Worm (Caenorhabditis elegans) whole organism, L3 larva: ENCODE data around the gene C01B9.4.

Source experiments
- R02D3.7 ChIP-seq: fragments of 150-350 bp; optimal IDR thresholded peaks from 2 replicates; lab custom pipeline; 2014; ENCODE audit warnings: missing biosample characterization, missing genetic modification characterization
- egl-27 ChIP-seq: sonication (generic microtip); optimal IDR thresholded peaks from 4 replicates; lab custom pipeline; 2017; ENCODE audit warnings: missing biosample characterization, missing genetic modification reagents, missing genetic modification characterization
- elt-3 ChIP-seq, 3 experiments: fragments of 150-350 bp in 1 of 3; sonication (generic microtip) in 2 of 3; optimal IDR thresholded peaks; 2 replicates in 2 of 3; 4 replicates in 1 of 3; lab custom pipeline; 2014 to 2017; ENCODE audit warnings: missing biosample characterization in 3 of 3, missing genetic modification characterization in 3 of 3
- fos-1 ChIP-seq: fragments of 150-350 bp; optimal IDR thresholded peaks from 2 replicates; lab custom pipeline; 2014; ENCODE audit warnings: missing biosample characterization, missing genetic modification characterization
- nhr-11 ChIP-seq: fragments of 150-350 bp; optimal IDR thresholded peaks from 2 replicates; lab custom pipeline; 2014; ENCODE audit warnings: missing biosample characterization, missing genetic modification characterization
- nhr-12 ChIP-seq: fragments of 150-350 bp; optimal IDR thresholded peaks from 2 replicates; lab custom pipeline; 2014; ENCODE audit warnings: missing biosample characterization, missing genetic modification characterization
- nhr-28 ChIP-seq: fragments of 150-350 bp; optimal IDR thresholded peaks from 2 replicates; lab custom pipeline; 2014; ENCODE audit warnings: missing biosample characterization, missing genetic modification characterization
- nhr-43 ChIP-seq: sonication (generic microtip); optimal IDR thresholded peaks from 2 replicates; lab custom pipeline; 2016; ENCODE audit warnings: mild to moderate bottlenecking, missing genetic modification characterization, missing compliant biosample characterization; ENCODE audit not compliant: poor library complexity, severe bottlenecking
- nhr-76 ChIP-seq: fragments of 150-350 bp; sonication (generic microtip); optimal IDR thresholded peaks from 5 replicates; lab custom pipeline; 2014; ENCODE audit warnings: missing biosample characterization, missing genetic modification characterization

DNA sequence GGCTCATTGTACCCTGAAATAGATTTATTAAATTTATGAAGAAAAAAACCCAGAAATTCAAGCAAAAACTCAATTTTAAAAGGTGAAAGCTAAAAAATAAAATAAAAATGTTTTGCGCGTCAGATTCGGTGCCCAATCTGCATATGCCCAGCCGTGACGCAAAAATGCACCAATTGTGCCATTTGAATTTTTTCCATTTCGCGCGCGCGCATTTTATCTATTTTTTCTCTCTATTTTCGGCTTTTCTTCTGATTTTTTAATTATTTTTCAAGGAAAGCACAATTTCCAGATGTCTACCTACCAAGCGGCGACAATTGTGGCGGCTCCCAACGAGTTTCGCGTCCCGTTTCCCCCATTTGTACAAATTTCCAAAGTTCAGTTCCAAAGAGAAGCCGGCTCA lies 58.0 kb downstream of the C01B9.4 start, which contains the start of the genes Y54G9A.7 and bub-3:
- TF ChIP-seq nhr-76 (tag; lab: Kevin White, UChicago): no peak
- no peak for TF ChIP-seq nhr-28 (tag; lab: Kevin White, UChicago)
- TF ChIP-seq nhr-12 (tag; lab: Kevin White, UChicago): no peak
- no peak for TF ChIP-seq nhr-11 (tag; lab: Kevin White, UChicago)
- no peak for TF ChIP-seq nhr-43 (tag; lab: Kevin White, UChicago)
- no peak for TF ChIP-seq fos-1 (tag; lab: Kevin White, UChicago)
- TF ChIP-seq egl-27: no peak
- no peak for TF ChIP-seq elt-3 (tag; optimal IDR thresholded peaks at IDR 0.05; lab: Kevin White, UChicago)
- no peak for TF ChIP-seq R02D3.7
